Worm (Caenorhabditis elegans) whole organism, late embryonic: Measurements from ENCODE around the gene abu-13.

ENCODE experiments used
- K09A11.1 ChIP-seq: sonication (generic microtip); optimal IDR thresholded peaks from 2 replicates; lab custom pipeline; 2017; ENCODE audit warnings: antibody characterized with exemption, mild to moderate bottlenecking, missing genetic modification characterization, missing compliant biosample characterization; ENCODE audit not compliant: insufficient read depth
- T23F11.4 ChIP-seq: fragments of 200-800 bp; sonication (Bioruptor generic); optimal IDR thresholded peaks from 2 replicates; lab custom pipeline; 2018; ENCODE audit warnings: mild to moderate bottlenecking, missing genetic modification characterization, missing compliant biosample characterization
- ama-1 ChIP-seq: fragments of 150-350 bp; optimal IDR thresholded peaks from 2 replicates; lab custom pipeline; 2014
- ceh-14 ChIP-seq: sonication (generic microtip); optimal IDR thresholded peaks from 2 replicates; lab custom pipeline; 2016; ENCODE audit warnings: missing genotype, missing genetic modification characterization, missing compliant biosample characterization
- ceh-18 ChIP-seq: sonication (generic microtip); optimal IDR thresholded peaks from 2 replicates; lab custom pipeline; 2016; ENCODE audit warnings: missing genetic modification characterization, missing compliant biosample characterization
- ceh-19 ChIP-seq: fragments of 200-800 bp; sonication (Bioruptor generic); optimal IDR thresholded peaks from 2 replicates; lab custom pipeline; 2018; ENCODE audit warnings: mild to moderate bottlenecking, missing genetic modification characterization, missing compliant biosample characterization
- ceh-31 ChIP-seq: sonication (generic microtip); optimal IDR thresholded peaks from 2 replicates; lab custom pipeline; 2016; ENCODE audit warnings: missing genetic modification characterization, missing compliant biosample characterization
- ceh-48 ChIP-seq: sonication (generic microtip); optimal IDR thresholded peaks from 2 replicates; lab custom pipeline; 2016; ENCODE audit warnings: missing genetic modification characterization, inconsistent platforms, missing compliant biosample characterization
- che-1 ChIP-seq: sonication (generic microtip); optimal IDR thresholded peaks from 2 replicates; lab custom pipeline; 2016; ENCODE audit warnings: mild to moderate bottlenecking, missing genetic modification characterization, missing compliant biosample characterization
- elt-2 ChIP-seq: sonication (generic microtip); optimal IDR thresholded peaks from 2 replicates; lab custom pipeline; 2016; ENCODE audit warnings: missing genetic modification reagents, missing genetic modification characterization, missing compliant biosample characterization
- ets-4 ChIP-seq: sonication (generic microtip); optimal IDR thresholded peaks from 2 replicates; lab custom pipeline; 2016; ENCODE audit warnings: missing genetic modification characterization, missing compliant biosample characterization
- fkh-6 ChIP-seq: sonication (generic microtip); optimal IDR thresholded peaks from 2 replicates; lab custom pipeline; 2016; ENCODE audit warnings: missing genetic modification characterization, missing compliant biosample characterization
- gmeb-2 ChIP-seq: sonication (generic microtip); optimal IDR thresholded peaks from 2 replicates; lab custom pipeline; 2016; ENCODE audit warnings: missing genetic modification characterization, inconsistent platforms, missing compliant biosample characterization
- hlh-13 ChIP-seq: fragments of 200-800 bp; sonication (Bioruptor generic); optimal IDR thresholded peaks from 2 replicates; lab custom pipeline; 2018; ENCODE audit warnings: mild to moderate bottlenecking, missing genetic modification characterization, missing compliant biosample characterization
- hlh-15 ChIP-seq: sonication (generic microtip); optimal IDR thresholded peaks from 2 replicates; lab custom pipeline; 2016; ENCODE audit warnings: missing genetic modification characterization, missing compliant biosample characterization
- hlh-30 ChIP-seq: sonication (generic microtip); optimal IDR thresholded peaks from 2 replicates; lab custom pipeline; 2017; ENCODE audit warnings: antibody characterized with exemption, missing genetic modification characterization, missing compliant biosample characterization; ENCODE audit not compliant: insufficient read depth
- lim-6 ChIP-seq: sonication (generic microtip); optimal IDR thresholded peaks from 2 replicates; lab custom pipeline; 2016; ENCODE audit warnings: missing genetic modification characterization, missing compliant biosample characterization
- nfya-1 ChIP-seq: sonication (generic microtip); optimal IDR thresholded peaks from 2 replicates; lab custom pipeline; 2017; ENCODE audit warnings: missing genetic modification characterization, mild to moderate bottlenecking, missing compliant biosample characterization, antibody characterized with exemption, moderate library complexity
- nhr-11 ChIP-seq: fragments of 150-350 bp; optimal IDR thresholded peaks from 2 replicates; lab custom pipeline; 2014; ENCODE audit warnings: missing biosample characterization, missing genetic modification characterization
- nhr-232 ChIP-seq: sonication (generic microtip); optimal IDR thresholded peaks from 2 replicates; lab custom pipeline; 2016; ENCODE audit warnings: missing genetic modification characterization, missing compliant biosample characterization
- npax-4 ChIP-seq: sonication (generic microtip); optimal IDR thresholded peaks from 2 replicates; lab custom pipeline; 2016; ENCODE audit warnings: missing genetic modification characterization, missing compliant biosample characterization
- odd-2 ChIP-seq: sonication (generic microtip); optimal IDR thresholded peaks from 2 replicates; lab custom pipeline; 2017; ENCODE audit warnings: antibody characterized with exemption, mild to moderate bottlenecking, missing genetic modification characterization, missing compliant biosample characterization
- pat-9 ChIP-seq: fragments of 200-800 bp; sonication (Bioruptor generic); optimal IDR thresholded peaks from 2 replicates; lab custom pipeline; 2018; ENCODE audit warnings: mild to moderate bottlenecking, missing genetic modification characterization, moderate library complexity, missing compliant biosample characterization
- pha-2 ChIP-seq: sonication (generic microtip); optimal IDR thresholded peaks from 2 replicates; lab custom pipeline; 2017; ENCODE audit warnings: mild to moderate bottlenecking, missing genetic modification characterization, missing compliant biosample characterization
- pha-4 ChIP-seq: fragments of 150-350 bp; optimal IDR thresholded peaks from 2 replicates; lab custom pipeline; 2018; ENCODE audit warnings: missing biosample characterization, missing genetic modification reagents, missing genetic modification characterization
- ref-2 ChIP-seq: sonication (generic microtip); optimal IDR thresholded peaks from 2 replicates; lab custom pipeline; 2016; ENCODE audit warnings: missing genetic modification characterization, missing compliant biosample characterization
- sdc-2 ChIP-seq: sonication (generic microtip); optimal IDR thresholded peaks from 2 replicates; lab custom pipeline; 2016; ENCODE audit warnings: missing genotype, missing genetic modification characterization, missing compliant biosample characterization
- sox-4 ChIP-seq: sonication (generic microtip); optimal IDR thresholded peaks from 2 replicates; lab custom pipeline; 2017; ENCODE audit warnings: mild to moderate bottlenecking, missing genetic modification characterization, inconsistent platforms, missing compliant biosample characterization
- tbx-2 ChIP-seq: sonication (generic microtip); optimal IDR thresholded peaks from 2 replicates; lab custom pipeline; 2016; ENCODE audit warnings: missing genetic modification characterization, missing compliant biosample characterization
- tbx-7 ChIP-seq: sonication (generic microtip); optimal IDR thresholded peaks from 2 replicates; lab custom pipeline; 2016; ENCODE audit warnings: missing genotype, missing genetic modification characterization, missing compliant biosample characterization
- unc-3 ChIP-seq, 2 experiments: fragments of 200-800 bp in 1 of 2; sonication (Bioruptor generic) in 1 of 2; sonication (generic microtip) in 1 of 2; conservative IDR thresholded peaks in 1 of 2; optimal IDR thresholded peaks in 1 of 2; 2 replicates each; pipeline versions ENCODE4 v1.3.6 to Lab custom; 2016 to 2022; ENCODE audit warnings: missing compliant biosample characterization in 2 of 2, missing genetic modification characterization in 2 of 2, missing genetic modification reagents in 1 of 2
- unc-42 ChIP-seq: sonication (generic microtip); optimal IDR thresholded peaks from 2 replicates; lab custom pipeline; 2016; ENCODE audit warnings: missing genotype, missing genetic modification characterization, missing compliant biosample characterization
- unc-55 ChIP-seq: sonication (generic microtip); optimal IDR thresholded peaks from 2 replicates; lab custom pipeline; 2017; ENCODE audit warnings: missing biosample characterization, missing genetic modification reagents, missing genetic modification characterization
- unc-86 ChIP-seq: sonication (generic microtip); optimal IDR thresholded peaks from 2 replicates; lab custom pipeline; 2016; ENCODE audit warnings: missing genetic modification characterization, missing compliant biosample characterization
- zip-5 ChIP-seq: sonication (generic microtip); optimal IDR thresholded peaks from 2 replicates; lab custom pipeline; 2016; ENCODE audit warnings: missing genetic modification characterization, missing compliant biosample characterization

Gene abu-13

DNA sequence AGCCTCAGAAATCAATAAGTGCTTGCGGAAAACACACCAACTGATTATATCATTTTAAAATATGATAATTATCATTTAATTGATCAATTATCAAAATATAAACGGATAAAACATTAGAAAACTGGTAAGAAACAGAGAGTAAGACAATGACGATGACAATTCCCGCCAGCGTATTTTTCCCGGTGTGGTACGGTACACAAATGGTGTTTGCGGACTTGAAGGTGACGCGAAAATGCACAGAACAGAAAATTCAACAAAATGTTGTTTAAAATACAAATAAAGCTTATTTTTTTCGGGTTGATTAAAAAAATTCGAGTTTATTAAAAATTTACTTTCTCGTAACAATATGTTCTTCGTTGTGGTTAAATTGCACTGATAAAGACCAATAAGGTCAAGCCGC, 15.5 kb upstream of the abu-13 start:
- TF ChIP-seq tbx-7 (tag; lab: Kevin White, UChicago) (no peak), ceh-18 (tag; lab: Kevin White, UChicago) (no peak), nhr-11 (tag; lab: Kevin White, UChicago) (no peak), odd-2 (tag; lab: Kevin White, UChicago) (peak; percentile 20), nfya-1 (tag; lab: Kevin White, UChicago) (peak; percentile 52)
- TF ChIP-seq, all 69 proteins: peak for 2

- no peak for TF ChIP-seq fkh-6 (tag; lab: Kevin White, UChicago)
- no peak for TF ChIP-seq pha-2 (tag; lab: Kevin White, UChicago)
- no peak for TF ChIP-seq pha-4 (tag; lab: Kevin White, UChicago)
- TF ChIP-seq nhr-232 (tag; lab: Kevin White, UChicago): no peak
- TF ChIP-seq, all 69 proteins: peak for 0
These were observed 13.1 kb upstream of the abu-13 start for ce11 chrIII:6958674-6959241.

ce11 chrIII:6955766-6956165, 10.1 kb upstream of the abu-13 start:
- TF ChIP-seq ref-2 (tag; lab: Kevin White, UChicago) (no peak), che-1 (no peak), ama-1 (lab: Kevin White, UChicago) (no peak), unc-42 (tag; lab: Kevin White, UChicago) (no peak), lim-6 (tag; lab: Kevin White, UChicago) (no peak), tbx-2 (tag; lab: Kevin White, UChicago) (no peak), gmeb-2 (tag; lab: Kevin White, UChicago) (no peak), npax-4 (tag; lab: Kevin White, UChicago) (no peak), unc-86 (no peak), fkh-6 (tag; lab: Kevin White, UChicago) (no peak), ceh-19 (GFP tag; lab: Kevin White, UChicago) (no peak)

- TF ChIP-seq ets-4 (tag; lab: Kevin White, UChicago) (no peak), T23F11.4 (GFP tag; lab: Kevin White, UChicago) (no peak), K09A11.1 (tag; lab: Kevin White, UChicago) (no peak), hlh-15 (tag; lab: Kevin White, UChicago) (no peak), hlh-30 (no peak), ceh-31 (tag; lab: Kevin White, UChicago) (no peak), pat-9 (tag; lab: Kevin White, UChicago) (no peak), sox-4 (tag; lab: Kevin White, UChicago) (no peak), ceh-48 (no peak), sdc-2 (no peak), elt-2 (tag; lab: Kevin White, UChicago) (no peak), npax-4 (tag; lab: Kevin White, UChicago) (no peak), gmeb-2 (tag; lab: Kevin White, UChicago) (no peak), zip-5 (no peak), ceh-14 (tag; lab: Kevin White, UChicago) (no peak), pha-2 (tag; lab: Kevin White, UChicago) (no peak), unc-3 (GFP tag; conservative IDR thresholded peaks at IDR 0.05; lab: Robert Waterston, UW) (no peak), unc-3 (tag; optimal IDR thresholded peaks at IDR 0.05; lab: Kevin White, UChicago) (no peak)
These were observed 8.3 kb upstream of the abu-13 start for ce11 chrIII:6953978-6954377.

DNA sequence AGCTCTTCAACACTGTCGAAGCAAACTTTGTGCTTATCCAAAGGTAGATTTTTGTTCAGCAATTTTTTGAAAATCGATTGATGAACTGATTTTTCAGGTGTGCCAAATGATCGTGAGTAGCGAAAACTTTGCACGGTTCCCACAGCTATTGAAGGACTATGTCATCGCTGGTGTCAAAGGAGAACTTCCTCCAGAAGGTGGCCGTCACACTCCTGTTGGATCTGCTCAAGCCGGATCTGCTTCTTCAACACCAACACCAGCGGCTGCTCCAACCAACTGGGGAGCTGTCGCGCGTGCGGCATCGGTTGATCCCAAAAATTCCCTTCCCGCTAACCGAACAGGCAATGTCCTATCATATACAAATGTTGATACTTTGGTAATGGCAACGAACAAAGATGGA, 7.7 kb upstream of the abu-13 start:
- TF ChIP-seq che-1: no peak
- TF ChIP-seq unc-55 (GFP tag; lab: Kevin White, UChicago): no peak
- TF ChIP-seq ceh-31 (tag; lab: Kevin White, UChicago): no peak
- no peak for TF ChIP-seq hlh-13 (GFP tag; lab: Kevin White, UChicago)
